Fruit fly (Drosophila melanogaster): ENCODE results near the gene CG12814.

Gene CG12814

dm6 chr3R:10149667-10150398 is 39.6 kb downstream of the CG12814 start (continued):
- no peak for TF ChIP-seq CG31627 (GFP tag; optimal IDR thresholded peaks at IDR 0.05)
- no peak for TF ChIP-seq salr (GFP tag; optimal IDR thresholded peaks at IDR 0.05)
- TF ChIP-seq net (GFP tag; optimal IDR thresholded peaks at IDR 0.05): no peak
- peak; percentile 71 for TF ChIP-seq CG32006 (GFP tag; optimal IDR thresholded peaks at IDR 0.05)
- no peak for TF ChIP-seq topi (GFP tag; optimal IDR thresholded peaks at IDR 0.05)
- no peak for TF ChIP-seq Sox102F (GFP tag; optimal IDR thresholded peaks at IDR 0.05)
- no peak for TF ChIP-seq spab (GFP tag; optimal IDR thresholded peaks at IDR 0.05)
- TF ChIP-seq Smox (GFP tag; optimal IDR thresholded peaks at IDR 0.05): no peak
- no peak for TF ChIP-seq CG6854 (GFP tag; optimal IDR thresholded peaks at IDR 0.05)
- no peak for TF ChIP-seq ss (GFP tag; optimal IDR thresholded peaks at IDR 0.05)
- no peak for TF ChIP-seq Gug (GFP tag; IDR thresholded peaks at IDR 0.05)

dm6 chr3R:10148376-10148887 is 41.0 kb downstream of the CG12814 start:
- TF ChIP-seq CG6808 (GFP tag; optimal IDR thresholded peaks at IDR 0.05): peak; percentile 16
- peak; percentile 81 for TF ChIP-seq dsx (GFP tag; optimal IDR thresholded peaks at IDR 0.05; ENCODE audit: poor library complexity, severe bottlenecking)
- no peak for TF ChIP-seq CG8319 (GFP tag; optimal IDR thresholded peaks at IDR 0.05)

- TF ChIP-seq Eip78C (GFP tag) (peak; percentile 29), dsx (GFP tag; optimal IDR thresholded peaks at IDR 0.05; ENCODE audit: poor library complexity, severe bottlenecking) (no peak)
Observed at dm6 chr3R:10147176-10147575, 42.2 kb downstream of the CG12814 start.

- TF ChIP-seq CG6808 (GFP tag; optimal IDR thresholded peaks at IDR 0.05): peak; percentile 8
- no peak for TF ChIP-seq Hr38 (GFP tag; optimal IDR thresholded peaks at IDR 0.05)
- peak; percentile 41 for TF ChIP-seq Hr39 (GFP tag; optimal IDR thresholded peaks at IDR 0.05)
- peak; percentile 42 for TF ChIP-seq Hr4 (GFP tag; optimal IDR thresholded peaks at IDR 0.05)
- no peak for TF ChIP-seq salr (GFP tag; optimal IDR thresholded peaks at IDR 0.05)
- TF ChIP-seq CG6854 (GFP tag; optimal IDR thresholded peaks at IDR 0.05): no peak
- TF ChIP-seq lz (GFP tag; optimal IDR thresholded peaks at IDR 0.05): peak; percentile 43
- no peak for TF ChIP-seq CG11902 (GFP tag; optimal IDR thresholded peaks at IDR 0.05)
- TF ChIP-seq CG8632 (GFP tag; optimal IDR thresholded peaks at IDR 0.05): peak; percentile 30
- peak; percentile 5 for TF ChIP-seq CG10669 (GFP tag; optimal IDR thresholded peaks at IDR 0.05)
- no peak for TF ChIP-seq CG11294 (GFP tag; IDR thresholded peaks at IDR 0.05)
- TF ChIP-seq CG9139 (GFP tag; optimal IDR thresholded peaks at IDR 0.05): no peak
- peak; percentile 65 for TF ChIP-seq Eip93F (GFP tag; optimal IDR thresholded peaks at IDR 0.05)
- TF ChIP-seq Smox (GFP tag; optimal IDR thresholded peaks at IDR 0.05): peak; percentile 61
- TF ChIP-seq CG16779 (tag; optimal IDR thresholded peaks at IDR 0.05): peak; percentile 19
- peak; percentile 57 for TF ChIP-seq Met (GFP tag; optimal IDR thresholded peaks at IDR 0.05)
- TF ChIP-seq fkh (GFP tag; optimal IDR thresholded peaks at IDR 0.05): peak; percentile 13
- TF ChIP-seq CG6276 (GFP tag; optimal IDR thresholded peaks at IDR 0.05): peak; percentile 43
- peak; percentile 27 for TF ChIP-seq pdm3 (GFP tag; optimal IDR thresholded peaks at IDR 0.05)
- TF ChIP-seq CG6792 (GFP tag; optimal IDR thresholded peaks at IDR 0.05): no peak
- TF ChIP-seq ss (GFP tag; optimal IDR thresholded peaks at IDR 0.05): peak; percentile 31 to 41
- TF ChIP-seq CG3032 (tag; optimal IDR thresholded peaks at IDR 0.05): no peak
- peak; percentile 54 for TF ChIP-seq esn (GFP tag; optimal IDR thresholded peaks at IDR 0.05)
- peak; percentile 48 for TF ChIP-seq CG31627 (GFP tag; optimal IDR thresholded peaks at IDR 0.05)
- peak; percentile 49 for TF ChIP-seq net (GFP tag; optimal IDR thresholded peaks at IDR 0.05)
- peak; percentile 61 for TF ChIP-seq CG10631 (GFP tag; optimal IDR thresholded peaks at IDR 0.05)
- peak; percentile 53 for TF ChIP-seq topi (GFP tag; optimal IDR thresholded peaks at IDR 0.05)
- peak; percentile 23 for TF ChIP-seq CG8319 (GFP tag; optimal IDR thresholded peaks at IDR 0.05)
- TF ChIP-seq svp (GFP tag): peak; percentile 66
- TF ChIP-seq CG7368 (GFP tag; optimal IDR thresholded peaks at IDR 0.05): peak; percentile 13
- TF ChIP-seq CG4318 (GFP tag; optimal IDR thresholded peaks at IDR 0.05): no peak
- TF ChIP-seq CG3919 (GFP tag; optimal IDR thresholded peaks at IDR 0.05): peak; percentile 54
- no peak for TF ChIP-seq fd85E (GFP tag; optimal IDR thresholded peaks at IDR 0.05)
- TF ChIP-seq Sox14 (GFP tag; optimal IDR thresholded peaks at IDR 0.05): peak; percentile 50
- peak; percentile 43 for TF ChIP-seq cyc (GFP tag; optimal IDR thresholded peaks at IDR 0.05)
Observed at dm6 chr3R:10144103-10144998, 45.1 kb downstream of the CG12814 start, which contains the start of the genes TAF1B and Invadolysin. TSS of gene TAF1B (minus strand) at chr3R:10144184. TSS of gene Invadolysin (plus strand) at chr3R:10144668.

Data from whole organism, prepupa.